Worm (Caenorhabditis elegans): ENCODE measurements around the gene C04B4.6.

Gene C04B4.6

ce11 chrX:12294263-12294662 lies 18.8 kb upstream of the C04B4.6 start, which contains the start of gene W06D11.1:
Gene W06D11.1, plus strand, starts transcription at chrX:12294563.
- TF ChIP-seq him-1 (tag; optimal IDR thresholded peaks at IDR 0.05) (no peak), dao-5 (tag; optimal IDR thresholded peaks at IDR 0.05) (no peak), W03F9.2 (tag; optimal IDR thresholded peaks at IDR 0.05) (no peak)

- TF ChIP-seq W03F9.2 (tag; optimal IDR thresholded peaks at IDR 0.05) (no peak), dao-5 (tag; optimal IDR thresholded peaks at IDR 0.05) (no peak)
These were observed 15.1 kb upstream of the C04B4.6 start, which contains the start of gene C04B4.4 for ce11 chrX:12290539-12290938. Gene C04B4.4, plus strand, starts transcription at chrX:12290839.

ce11 chrX:12288254-12288653 lies 12.8 kb upstream of the C04B4.6 start, which contains the start of gene C04B4.5:
Gene C04B4.5, minus strand, starts transcription at chrX:12288354.
- TF ChIP-seq him-1 (tag; optimal IDR thresholded peaks at IDR 0.05) (no peak), dao-5 (tag; optimal IDR thresholded peaks at IDR 0.05) (no peak), W03F9.2 (tag; optimal IDR thresholded peaks at IDR 0.05) (no peak)

- TF ChIP-seq W03F9.2 (tag; optimal IDR thresholded peaks at IDR 0.05) (no peak), dao-5 (tag; optimal IDR thresholded peaks at IDR 0.05) (no peak), him-1 (tag; optimal IDR thresholded peaks at IDR 0.05) (no peak)
These were observed 10.0 kb upstream of the C04B4.6 start, which contains the start of gene lips-2 for ce11 chrX:12285496-12285895. Gene lips-2, plus strand, starts transcription at chrX:12285796.

ce11 chrX:12284161-12284560 lies 8.7 kb upstream of the C04B4.6 start:
- TF ChIP-seq dao-5 (tag; optimal IDR thresholded peaks at IDR 0.05) (no peak), W03F9.2 (tag; optimal IDR thresholded peaks at IDR 0.05) (no peak), him-1 (tag; optimal IDR thresholded peaks at IDR 0.05) (no peak)

- no peak for TF ChIP-seq W03F9.2 (tag; optimal IDR thresholded peaks at IDR 0.05)
- no peak for TF ChIP-seq dao-5 (tag; optimal IDR thresholded peaks at IDR 0.05)
- TF ChIP-seq him-1 (tag; optimal IDR thresholded peaks at IDR 0.05) = no peak
These were observed 7.4 kb upstream of the C04B4.6 start, which contains the start of gene C04B4.2 for ce11 chrX:12282911-12283310. Gene C04B4.2, plus strand, starts transcription at chrX:12283281.

ce11 chrX:12280477-12280876 lies 5.0 kb upstream of the C04B4.6 start, which contains the start of gene C04B4.1:
Gene C04B4.1, plus strand, starts transcription at chrX:12280777.
- TF ChIP-seq W03F9.2 (tag; optimal IDR thresholded peaks at IDR 0.05) (no peak), dao-5 (tag; optimal IDR thresholded peaks at IDR 0.05) (no peak), him-1 (tag; optimal IDR thresholded peaks at IDR 0.05) (no peak)

- TF ChIP-seq him-1 (tag; optimal IDR thresholded peaks at IDR 0.05) (no peak), W03F9.2 (tag; optimal IDR thresholded peaks at IDR 0.05) (no peak), dao-5 (tag; optimal IDR thresholded peaks at IDR 0.05) (no peak)
These were observed 1.6 kb downstream of the C04B4.6 start, which contains the start of gene H19J13.2 for ce11 chrX:12273870-12274269. Gene H19J13.2, minus strand, starts transcription at chrX:12273970.

ce11 chrX:12270841-12271240 lies 4.6 kb downstream of the C04B4.6 start, which contains the start of gene otpl-8:
Gene otpl-8, minus strand, starts transcription at chrX:12270941.
- TF ChIP-seq dao-5 (tag; optimal IDR thresholded peaks at IDR 0.05) (no peak), W03F9.2 (tag; optimal IDR thresholded peaks at IDR 0.05) (no peak), him-1 (tag; optimal IDR thresholded peaks at IDR 0.05) (no peak)

- TF ChIP-seq W03F9.2 (tag; optimal IDR thresholded peaks at IDR 0.05) (no peak), dao-5 (tag; optimal IDR thresholded peaks at IDR 0.05) (no peak), him-1 (tag; optimal IDR thresholded peaks at IDR 0.05) (no peak)
These were observed 15.0 kb downstream of the C04B4.6 start, which contains the start of gene E01G6.1 for ce11 chrX:12260381-12260931. Gene E01G6.1, plus strand, starts transcription at chrX:12260881.

ce11 chrX:12256594-12257048 lies 18.9 kb downstream of the C04B4.6 start, which contains the start of gene E01G6.2:
Gene E01G6.2, plus strand, starts transcription at chrX:12256644.
- TF ChIP-seq dao-5 (tag; optimal IDR thresholded peaks at IDR 0.05) = no peak
- no peak for TF ChIP-seq him-1 (tag; optimal IDR thresholded peaks at IDR 0.05)
- TF ChIP-seq W03F9.2 (tag; optimal IDR thresholded peaks at IDR 0.05) = no peak

- TF ChIP-seq him-1 (tag; optimal IDR thresholded peaks at IDR 0.05) (no peak), dao-5 (tag; optimal IDR thresholded peaks at IDR 0.05) (no peak), W03F9.2 (tag; optimal IDR thresholded peaks at IDR 0.05) (no peak)
These were observed 23.3 kb downstream of the C04B4.6 start for ce11 chrX:12252189-12252588.

ce11 chrX:12248140-12248539 lies 27.3 kb downstream of the C04B4.6 start:
- TF ChIP-seq W03F9.2 (tag; optimal IDR thresholded peaks at IDR 0.05) (no peak), him-1 (tag; optimal IDR thresholded peaks at IDR 0.05) (no peak), dao-5 (tag; optimal IDR thresholded peaks at IDR 0.05) (no peak)

ce11 chrX:12242902-12243301 lies 32.6 kb downstream of the C04B4.6 start:
- TF ChIP-seq him-1 (tag; optimal IDR thresholded peaks at IDR 0.05) = no peak
- no peak for TF ChIP-seq W03F9.2 (tag; optimal IDR thresholded peaks at IDR 0.05)
- no peak for TF ChIP-seq dao-5 (tag; optimal IDR thresholded peaks at IDR 0.05)
